Worm (Caenorhabditis elegans) whole organism, L3 larva: Measurements from ENCODE around the gene slfl-4.
A peak's percentile ranks its signal among the peaks of the same experiment; 100 is the strongest.
"Not testable (repeated sequence)": the region's sequence is repeated elsewhere in the genome, so short reads cannot be mapped to it uniquely, and the experiment has no call there.

Experiments used
- ZK546.5 ChIP-seq: sonication (generic microtip); optimal IDR thresholded peaks from 2 replicates; lab custom pipeline; 2017; ENCODE audit warnings: missing biosample characterization, missing genetic modification characterization
- aly-2 ChIP-seq: fragments of 150-350 bp; optimal IDR thresholded peaks from 2 replicates; lab custom pipeline; 2014; ENCODE audit warnings: missing biosample characterization, missing genetic modification characterization
- ama-1 ChIP-seq: fragments of 150-350 bp; optimal IDR thresholded peaks from 2 replicates; lab custom pipeline; 2018
- ceh-16 ChIP-seq: sonication (generic microtip); optimal IDR thresholded peaks from 2 replicates; lab custom pipeline; 2017; ENCODE audit warnings: missing biosample characterization, missing genetic modification characterization
- ceh-28 ChIP-seq: fragments of 150-350 bp; optimal IDR thresholded peaks from 2 replicates; lab custom pipeline; 2014; ENCODE audit warnings: missing biosample characterization, missing genetic modification reagents, missing genetic modification characterization
- ceh-82 ChIP-seq: fragments of 150-350 bp; optimal IDR thresholded peaks from 2 replicates; lab custom pipeline; 2014; ENCODE audit warnings: missing biosample characterization, missing genetic modification characterization
- egl-27 ChIP-seq: sonication (generic microtip); optimal IDR thresholded peaks from 4 replicates; lab custom pipeline; 2017; ENCODE audit warnings: missing biosample characterization, missing genetic modification reagents, missing genetic modification characterization
- egl-5 ChIP-seq: fragments of 150-350 bp; optimal IDR thresholded peaks from 2 replicates; lab custom pipeline; 2017; ENCODE audit warnings: missing biosample characterization, missing genetic modification reagents, missing genetic modification characterization, inconsistent platforms
- elt-3 ChIP-seq, 3 experiments: fragments of 150-350 bp in 1 of 3; sonication (generic microtip) in 2 of 3; optimal IDR thresholded peaks; 2 replicates in 2 of 3; 4 replicates in 1 of 3; lab custom pipeline; 2014 to 2017; ENCODE audit warnings: missing biosample characterization in 3 of 3, missing genetic modification characterization in 3 of 3
- fkh-2 ChIP-seq: fragments of 150-350 bp; optimal IDR thresholded peaks from 2 replicates; lab custom pipeline; 2014; ENCODE audit warnings: missing biosample characterization, missing genetic modification reagents, missing genetic modification characterization
- fos-1 ChIP-seq: fragments of 150-350 bp; optimal IDR thresholded peaks from 2 replicates; lab custom pipeline; 2014; ENCODE audit warnings: missing biosample characterization, missing genetic modification characterization
- hmg-11 ChIP-seq: sonication (generic microtip); optimal IDR thresholded peaks from 2 replicates; lab custom pipeline; 2016; ENCODE audit warnings: missing genetic modification characterization, missing compliant biosample characterization
- lin-15B ChIP-seq: fragments of 150-350 bp; optimal IDR thresholded peaks from 2 replicates; lab custom pipeline; 2014; ENCODE audit warnings: missing biosample characterization, missing genetic modification characterization
- lin-39 ChIP-seq: fragments of 150-350 bp; optimal IDR thresholded peaks from 2 replicates; lab custom pipeline; 2018; ENCODE audit warnings: missing biosample characterization, missing genetic modification reagents, missing genetic modification characterization
- mml-1 ChIP-seq: fragments of 150-350 bp; sonication (generic microtip); optimal IDR thresholded peaks from 3 replicates; lab custom pipeline; 2014; ENCODE audit warnings: missing biosample characterization, missing genetic modification characterization
- nhr-12 ChIP-seq: fragments of 150-350 bp; optimal IDR thresholded peaks from 2 replicates; lab custom pipeline; 2014; ENCODE audit warnings: missing biosample characterization, missing genetic modification characterization
- nhr-23 ChIP-seq: fragments of 150-350 bp; optimal IDR thresholded peaks from 2 replicates; lab custom pipeline; 2014; ENCODE audit warnings: missing biosample characterization, missing genetic modification reagents, missing genetic modification characterization
- nhr-28 ChIP-seq: fragments of 150-350 bp; optimal IDR thresholded peaks from 2 replicates; lab custom pipeline; 2014; ENCODE audit warnings: missing biosample characterization, missing genetic modification characterization
- nhr-67 ChIP-seq: fragments of 150-350 bp; optimal IDR thresholded peaks from 2 replicates; lab custom pipeline; 2014; ENCODE audit warnings: missing biosample characterization, missing genetic modification characterization
- nhr-76 ChIP-seq: fragments of 150-350 bp; sonication (generic microtip); optimal IDR thresholded peaks from 5 replicates; lab custom pipeline; 2014; ENCODE audit warnings: missing biosample characterization, missing genetic modification characterization
- nhr-77 ChIP-seq: fragments of 150-350 bp; optimal IDR thresholded peaks from 2 replicates; lab custom pipeline; 2014; ENCODE audit warnings: missing biosample characterization, missing genetic modification characterization
- pha-4 ChIP-seq: fragments of 150-350 bp; optimal IDR thresholded peaks from 2 replicates; lab custom pipeline; 2014; ENCODE audit warnings: missing biosample characterization, missing genetic modification reagents, missing genetic modification characterization
- pqm-1 ChIP-seq: fragments of 150-350 bp; optimal IDR thresholded peaks from 2 replicates; lab custom pipeline; 2017; ENCODE audit warnings: missing biosample characterization, missing genetic modification characterization, inconsistent platforms
- sea-2 ChIP-seq: fragments of 150-350 bp; sonication (generic microtip); optimal IDR thresholded peaks from 4 replicates; lab custom pipeline; 2014; ENCODE audit warnings: missing biosample characterization, missing genetic modification reagents, missing genetic modification characterization
- skn-1 ChIP-seq: fragments of 150-350 bp; optimal IDR thresholded peaks from 2 replicates; lab custom pipeline; 2014; ENCODE audit warnings: missing biosample characterization, missing genetic modification characterization
- snpc-4 ChIP-seq: fragments of 150-350 bp; optimal IDR thresholded peaks from 2 replicates; lab custom pipeline; 2014; ENCODE audit warnings: missing biosample characterization, missing genetic modification characterization
- unc-39 ChIP-seq: sonication (generic microtip); optimal IDR thresholded peaks from 4 replicates; lab custom pipeline; 2017; ENCODE audit warnings: missing biosample characterization, missing genetic modification characterization
- zag-1 ChIP-seq: fragments of 150-350 bp; optimal IDR thresholded peaks from 2 replicates; lab custom pipeline; 2014; ENCODE audit warnings: missing biosample characterization, missing genetic modification characterization
- ztf-11 ChIP-seq: fragments of 150-350 bp; optimal IDR thresholded peaks from 2 replicates; lab custom pipeline; 2014; ENCODE audit warnings: missing biosample characterization, missing genetic modification characterization

The slfl-4 gene

DNA sequence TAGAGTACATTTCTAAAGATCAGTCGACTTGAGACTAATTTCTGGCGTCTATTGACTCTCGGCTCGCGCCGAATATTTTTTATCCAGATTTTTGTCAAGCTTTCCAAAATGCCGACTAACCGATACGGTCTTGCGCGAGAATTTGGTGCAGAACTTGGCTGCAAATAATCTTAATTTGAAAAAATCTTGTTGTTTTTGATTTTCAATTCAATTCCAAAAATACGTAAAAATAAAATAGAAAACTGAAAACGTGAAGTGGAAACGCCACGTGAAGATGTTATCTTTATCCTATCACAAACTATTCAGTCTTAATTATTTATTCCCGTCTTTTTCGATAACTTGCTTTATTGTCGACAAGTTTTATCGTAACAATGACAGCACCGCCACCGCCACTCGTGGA, 15.9 kb upstream of the slfl-4 start, which contains the start of gene ttbk-2.1:
Gene ttbk-2.1, plus strand, starts transcription at position 301 of the 400 bp plus-strand sequence.
- not testable (repeated sequence) for TF ChIP-seq egl-27, ZK546.5, ceh-28 (tag; lab: Kevin White, UChicago)
- TF ChIP-seq, all 47 proteins: peak for 0; not testable (repeated sequence) for 47

DNA sequence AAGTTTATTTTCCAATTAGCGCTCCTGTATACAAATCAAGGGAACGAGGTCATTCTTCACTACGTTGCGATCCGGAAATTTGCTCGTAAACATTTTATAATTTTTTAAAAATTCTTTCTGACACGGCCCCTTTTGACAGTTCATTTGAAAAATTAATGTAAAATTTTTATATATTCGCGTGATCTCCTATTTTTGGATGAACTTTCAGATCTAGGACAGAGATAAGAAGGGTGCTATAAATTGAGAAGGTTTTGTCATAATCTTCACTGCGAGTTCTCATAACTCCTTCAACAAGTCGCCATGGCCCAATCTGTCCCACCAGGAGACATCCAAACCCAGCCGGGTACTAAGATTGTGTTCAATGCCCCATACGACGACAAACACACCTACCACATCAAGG, 14.0 kb upstream of the slfl-4 start, which contains the start of gene msp-19:
Gene msp-19, plus strand, starts transcription at position 301 of the 400 bp plus-strand sequence.
- not testable (repeated sequence) for TF ChIP-seq nhr-12, hmg-11, ceh-82 (tag; lab: Kevin White, UChicago)

DNA sequence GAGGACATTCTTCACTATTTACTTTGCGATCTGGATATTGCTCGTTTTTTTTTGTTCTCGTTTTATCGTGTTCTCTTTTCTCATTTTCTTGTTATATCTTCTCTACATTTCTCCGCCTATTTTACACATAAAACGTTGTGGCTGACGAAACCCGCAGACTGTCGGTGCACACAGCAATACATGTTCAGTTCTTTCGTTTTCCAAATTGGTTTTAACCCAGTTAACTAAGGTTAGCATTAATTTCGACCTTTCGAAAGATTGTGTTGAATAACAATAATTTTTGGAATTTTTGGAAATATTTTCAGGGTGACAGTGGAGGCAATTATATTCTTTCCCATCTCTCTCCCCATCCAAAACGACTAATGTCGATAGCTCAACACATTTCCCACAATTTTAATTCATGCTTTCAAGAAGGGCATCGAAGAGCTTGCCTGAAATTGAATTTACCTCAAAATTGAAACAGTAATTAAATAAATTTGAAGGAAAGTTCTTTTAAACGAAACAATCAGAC, 9.6 kb upstream of the slfl-4 start:
- TF ChIP-seq ama-1 (lab: Kevin White, UChicago) (peak; percentile 70), snpc-4 (tag; lab: Kevin White, UChicago) (peak; percentile 15)

DNA sequence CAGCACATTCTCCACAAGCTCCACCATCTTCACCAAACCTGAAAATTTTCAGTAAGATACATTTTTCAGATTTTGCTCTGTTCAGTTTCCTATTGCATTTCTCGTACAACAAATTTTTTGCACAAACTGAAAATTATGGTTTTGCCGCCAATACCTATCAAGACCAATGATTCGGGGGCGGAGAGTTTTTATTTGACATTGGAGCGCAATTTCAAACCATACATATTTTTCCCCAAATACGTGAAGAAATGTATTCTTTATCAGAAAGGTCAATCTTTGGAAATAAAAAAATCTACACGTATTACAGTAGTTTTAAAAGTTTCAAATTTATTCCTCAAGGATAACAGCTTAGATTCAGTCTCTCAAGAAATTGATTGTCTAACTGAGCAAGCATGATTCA, 7.9 kb upstream of the slfl-4 start, which contains the start of gene F36H12.5:
Gene F36H12.5, plus strand, starts transcription at position 301 of the 400 bp plus-strand sequence.
- TF ChIP-seq pha-4 = no peak
- TF ChIP-seq ZK546.5 (tag; lab: Kevin White, UChicago) = no peak
- no peak for TF ChIP-seq egl-5 (tag; lab: Kevin White, UChicago)
- TF ChIP-seq elt-3 (tag; optimal IDR thresholded peaks at IDR 0.05; lab: Kevin White, UChicago) = no peak
- TF ChIP-seq egl-27 (tag; lab: Kevin White, UChicago) = no peak
- no peak for TF ChIP-seq pqm-1 (tag; lab: Kevin White, UChicago)
- TF ChIP-seq zag-1 (tag; lab: Kevin White, UChicago) = no peak
- no peak for TF ChIP-seq lin-39 (tag; lab: Kevin White, UChicago)
- no peak for TF ChIP-seq lin-15B (tag; lab: Kevin White, UChicago)
- TF ChIP-seq, all 47 proteins: peak for 0

DNA sequence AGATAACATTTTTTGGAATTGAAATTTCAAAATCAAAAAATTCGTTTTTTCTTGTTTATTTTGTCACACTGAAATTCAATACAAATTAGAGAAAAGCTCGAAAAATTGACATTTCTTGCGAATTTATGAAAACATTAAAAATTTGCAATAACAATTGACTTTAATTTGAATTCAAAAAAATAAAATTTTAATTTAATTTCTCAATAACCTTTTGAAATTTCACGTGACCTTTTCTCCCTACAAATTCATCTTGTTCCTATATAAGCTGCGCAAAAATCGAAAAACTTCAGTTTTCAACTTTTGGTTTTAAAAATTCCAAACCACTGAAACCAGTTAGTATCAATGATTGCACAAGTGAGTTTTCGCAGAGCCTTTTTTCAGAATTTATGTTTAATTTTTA, 5.5 kb upstream of the slfl-4 start, which contains the start of gene F36H12.4:
Gene F36H12.4, plus strand, starts transcription at position 301 of the 400 bp plus-strand sequence.
- TF ChIP-seq aly-2 (tag; lab: Kevin White, UChicago) = no peak
- TF ChIP-seq nhr-67 (tag; lab: Kevin White, UChicago) = no peak
- TF ChIP-seq nhr-28 = no peak
- TF ChIP-seq lin-15B (tag; lab: Kevin White, UChicago) = no peak
- no peak for TF ChIP-seq mml-1
- TF ChIP-seq unc-39 = no peak
- no peak for TF ChIP-seq egl-5 (tag; lab: Kevin White, UChicago)
- no peak for TF ChIP-seq fos-1 (tag; lab: Kevin White, UChicago)
- no peak for TF ChIP-seq fkh-2 (tag; lab: Kevin White, UChicago)
- TF ChIP-seq ceh-16 (tag; lab: Kevin White, UChicago) = no peak

DNA sequence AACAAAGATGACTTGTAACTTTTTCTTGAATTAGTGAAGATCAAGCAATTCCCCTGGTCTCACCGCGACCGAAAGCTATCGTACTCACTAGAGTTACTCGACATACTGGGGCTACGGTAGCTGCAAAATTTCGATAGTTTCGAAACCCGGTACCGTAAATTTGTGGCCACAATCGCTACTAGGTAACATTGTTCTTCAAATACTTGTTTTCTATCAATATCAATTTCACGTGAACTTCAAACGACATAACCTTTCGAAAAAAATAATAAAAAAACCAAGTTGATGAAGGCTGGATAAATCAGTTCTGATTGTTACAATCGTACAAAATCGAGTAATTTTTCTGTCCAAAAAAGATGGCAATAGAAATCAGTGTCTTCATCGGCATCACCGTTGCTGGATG, 1.8 kb upstream of the slfl-4 start, which contains the start of gene F36H12.3:
Gene F36H12.3, plus strand, starts transcription at position 301 of the 400 bp plus-strand sequence.
- TF ChIP-seq nhr-23 (no peak), ceh-28 (tag; lab: Kevin White, UChicago) (no peak), pqm-1 (tag; lab: Kevin White, UChicago) (no peak), elt-3 (tag; optimal IDR thresholded peaks at IDR 0.05; lab: Kevin White, UChicago) (no peak), lin-39 (tag; lab: Kevin White, UChicago) (no peak), pha-4 (no peak)

DNA sequence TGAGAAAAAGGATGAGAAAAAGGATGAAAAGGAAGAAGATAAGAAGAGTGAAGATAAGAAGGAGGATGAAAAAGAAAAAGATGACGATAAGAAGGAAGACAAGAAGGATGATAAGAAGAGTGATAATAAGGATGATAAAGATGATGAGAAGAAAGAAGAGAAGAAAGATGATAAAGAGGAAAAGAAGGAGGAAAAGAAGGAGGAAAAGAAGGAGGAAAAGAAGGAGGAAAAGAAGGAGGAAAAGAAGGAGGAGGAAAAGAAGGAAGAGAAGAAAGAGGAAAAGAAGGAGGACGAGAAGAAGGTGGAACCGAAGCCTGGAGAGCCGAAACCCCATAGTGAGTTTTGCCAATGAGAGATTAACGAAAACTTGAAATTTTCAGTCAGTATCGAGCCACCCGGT, 946 bp upstream of the slfl-4 start:
- TF ChIP-seq ztf-11 (no peak), nhr-77 (tag; lab: Kevin White, UChicago) (no peak), egl-5 (tag; lab: Kevin White, UChicago) (no peak), sea-2 (GFP tag; lab: Kevin White, UChicago) (no peak), nhr-76 (no peak), skn-1 (tag; lab: Kevin White, UChicago) (no peak)
